Fruit fly (Drosophila melanogaster): ENCODE measurements around the gene kmr.

Gene kmr

dm6 chr3R:13793979-13794665 is 79.1 kb downstream of the kmr start (continued):
- TF ChIP-seq corto (GFP tag; optimal IDR thresholded peaks at IDR 0.05) (no peak), sob (GFP tag; IDR thresholded peaks at IDR 0.05) (peak; percentile 17; the same call in 1 of the 2 replicates), sens (GFP tag) (peak; percentile 91), scrt (GFP tag; optimal IDR thresholded peaks at IDR 0.05) (peak; percentile 26), CG17361 (GFP tag; IDR thresholded peaks at IDR 0.05) (peak; percentile 65), Mrtf (GFP tag; IDR thresholded peaks at IDR 0.05) (peak; percentile 45; the same call in 1 of the 3 replicates), vvl (GFP tag; IDR thresholded peaks at IDR 0.05) (peak; percentile 80), CG7839 (tag; optimal IDR thresholded peaks at IDR 0.05) (peak; percentile 71), Atf3 (GFP tag; optimal IDR thresholded peaks at IDR 0.05) (no peak), CG12071 (GFP tag; optimal IDR thresholded peaks at IDR 0.05) (no peak), vnd (GFP tag; IDR thresholded peaks at IDR 0.05; ENCODE audit: partially characterized antibody) (no peak), HmgZ (tag; optimal IDR thresholded peaks at IDR 0.05) (peak; percentile 21), CG18619 (GFP tag; optimal IDR thresholded peaks at IDR 0.05) (peak; percentile 43), CG4617 (GFP tag; optimal IDR thresholded peaks at IDR 0.05; ENCODE audit: borderline replicate concordance) (peak; percentile 6), CG12769 (tag; optimal IDR thresholded peaks at IDR 0.05) (no peak), CG1792 (GFP tag; optimal IDR thresholded peaks at IDR 0.05) (no peak), lmd (GFP tag; IDR thresholded peaks at IDR 0.05) (peak; percentile 72), NFAT (GFP tag; IDR thresholded peaks at IDR 0.05) (no peak), Mes4 (GFP tag; optimal IDR thresholded peaks at IDR 0.05) (no peak), CG9437 (GFP tag; optimal IDR thresholded peaks at IDR 0.05) (peak; percentile 54), h (optimal IDR thresholded peaks at IDR 0.05) (no peak), CG9932 (GFP tag; IDR thresholded peaks at IDR 0.05) (no peak), run (tag; optimal IDR thresholded peaks at IDR 0.05) (no peak), gcm2 (GFP tag; optimal IDR thresholded peaks at IDR 0.05) (no peak), CG11398 (GFP tag; optimal IDR thresholded peaks at IDR 0.05) (no peak), cwo (GFP tag; optimal IDR thresholded peaks at IDR 0.05) (no peak), sqz (GFP tag; optimal IDR thresholded peaks at IDR 0.05) (no peak), Six4 (GFP tag; optimal IDR thresholded peaks at IDR 0.05) (peak; percentile 40), Hr51 (GFP tag; optimal IDR thresholded peaks at IDR 0.05) (peak in 1 of 2 experiments; percentile 74), CG10366 (GFP tag; IDR thresholded peaks at IDR 0.05) (peak; percentile 44; the same call in 1 of the 2 replicates), exex (tag; optimal IDR thresholded peaks at IDR 0.05) (no peak), CG18764 (GFP tag; optimal IDR thresholded peaks at IDR 0.05) (peak; percentile 33), HLH3B (GFP tag; IDR thresholded peaks at IDR 0.05) (peak; percentile 64), lab (GFP tag; optimal IDR thresholded peaks at IDR 0.05) (peak; percentile 59), CHES-1-like (GFP tag; optimal IDR thresholded peaks at IDR 0.05) (no peak), chinmo (GFP tag; IDR thresholded peaks at IDR 0.05; ENCODE audit: partially characterized antibody) (no peak), CG1603 (tag; optimal IDR thresholded peaks at IDR 0.05) (peak; percentile 46), GATAe (GFP tag; conservative IDR thresholded peaks at IDR 0.05) (no peak), sens-2 (GFP tag; IDR thresholded peaks at IDR 0.05) (no peak), CG6813 (GFP tag; optimal IDR thresholded peaks at IDR 0.05) (no peak), crc (GFP tag; optimal IDR thresholded peaks at IDR 0.05) (no peak), Poxn (GFP tag; IDR thresholded peaks at IDR 0.05) (no peak), CG2129 (GFP tag; IDR thresholded peaks at IDR 0.05; ENCODE audit: partially characterized antibody) (no peak), ems (GFP tag; optimal IDR thresholded peaks at IDR 0.05) (no peak), slbo (GFP tag; IDR thresholded peaks at IDR 0.05) (peak; percentile 37; the same call in 1 of the 2 replicates), disco-r (GFP tag; optimal IDR thresholded peaks at IDR 0.05) (no peak), CG10267 (tag; optimal IDR thresholded peaks at IDR 0.05) (peak; percentile 64), oc (tag; optimal IDR thresholded peaks at IDR 0.05) (peak; percentile 71), CG10543 (GFP tag; optimal IDR thresholded peaks at IDR 0.05) (no peak), CG34376 (GFP tag; optimal IDR thresholded peaks at IDR 0.05) (no peak)
